Fruit fly (Drosophila melanogaster) ovary, adult (tissue): ENCODE results near the gene CG7203.

Experiments
- CG17801 ChIP-seq: fragments of 200-800 bp; optimal IDR thresholded peaks from 2 replicates; lab custom pipeline; 2019; ENCODE audit warnings: missing biosample characterization, mild to moderate bottlenecking, missing genetic modification characterization, moderate library complexity; ENCODE audit not compliant: partially characterized antibody

CG7203 gene

dm6 chr2L:7753086-7753485, at the start of gene CG7203:
Gene CG7203 (minus strand): TSS chr2L:7753186.
- TF ChIP-seq CG17801 (GFP tag; lab: Kevin White, UChicago) = no peak

- TF ChIP-seq CG17801 (GFP tag; lab: Kevin White, UChicago) = peak; percentile 89
These were observed 46.9 kb upstream of the CG7203 start, which contains the start of the genes Herp and r2d2 for dm6 chr2L:7799804-7800433. Gene Herp (minus strand): TSS chr2L:7800058. Gene r2d2 (plus strand): TSS chr2L:7800147.

- no peak for TF ChIP-seq CG17801 (GFP tag; lab: Kevin White, UChicago)
These were observed 42.9 kb upstream of the CG7203 start, which contains the start of gene LKRSDH for dm6 chr2L:7795859-7796258. Gene LKRSDH (minus strand): TSS chr2L:7795959.

- TF ChIP-seq CG17801 (GFP tag; lab: Kevin White, UChicago) = peak; percentile 1
These were observed 41.9 kb upstream of the CG7203 start for dm6 chr2L:7794689-7795475.

- TF ChIP-seq CG17801 (GFP tag; lab: Kevin White, UChicago) = no peak
These were observed 38.4 kb upstream of the CG7203 start for dm6 chr2L:7791356-7791738.

dm6 chr2L:7790448-7791355, 37.7 kb upstream of the CG7203 start, which contains the start of gene CG7149:
Gene CG7149 (minus strand): TSS chr2L:7790557.
- peak; percentile 38 for TF ChIP-seq CG17801 (GFP tag; lab: Kevin White, UChicago)

dm6 chr2L:7790081-7790447, 37.1 kb upstream of the CG7203 start:
- no peak for TF ChIP-seq CG17801 (GFP tag; lab: Kevin White, UChicago)

- no peak for TF ChIP-seq CG17801 (GFP tag; lab: Kevin White, UChicago)
These were observed 36.0 kb upstream of the CG7203 start for dm6 chr2L:7788952-7789466.

- peak; percentile 22 for TF ChIP-seq CG17801 (GFP tag; lab: Kevin White, UChicago)
These were observed 29.9 kb upstream of the CG7203 start, which contains the start of gene Brd7-9 for dm6 chr2L:7782788-7783401. Gene Brd7-9 (plus strand): TSS chr2L:7782865.

- TF ChIP-seq CG17801 (GFP tag; lab: Kevin White, UChicago) = no peak
These were observed 28.2 kb upstream of the CG7203 start, which contains the start of gene CG7164 for dm6 chr2L:7781165-7781564. Gene CG7164 (plus strand): TSS chr2L:7781465.

dm6 chr2L:7779785-7780184, 26.8 kb upstream of the CG7203 start, which contains the start of gene Uro:
Gene Uro (plus strand): TSS chr2L:7780085.
- TF ChIP-seq CG17801 (GFP tag; lab: Kevin White, UChicago) = no peak

- no peak for TF ChIP-seq CG17801 (GFP tag; lab: Kevin White, UChicago)
These were observed 25.1 kb upstream of the CG7203 start, which contains the start of gene CG7179 for dm6 chr2L:7777979-7778692. Gene CG7179 (minus strand): TSS chr2L:7778029.

dm6 chr2L:7775260-7775659, 22.3 kb upstream of the CG7203 start:
- no peak for TF ChIP-seq CG17801 (GFP tag; lab: Kevin White, UChicago)
